Worm (Caenorhabditis elegans): ENCODE results near the gene F32D8.2.

Gene F32D8.2

ce11 chrV:10874938-10875599, 8.5 kb upstream of the F32D8.2 start:
- TF ChIP-seq unc-55 (GFP tag; optimal IDR thresholded peaks at IDR 0.05) = no peak
- TF ChIP-seq unc-42 (tag; optimal IDR thresholded peaks at IDR 0.05) = peak; percentile 90

ce11 chrV:10876512-10876911, 7.1 kb upstream of the F32D8.2 start:
- TF ChIP-seq fkh-6 (tag; optimal IDR thresholded peaks at IDR 0.05) (no peak), ceh-2 (tag; optimal IDR thresholded peaks at IDR 0.05) (no peak), T23F11.4 (GFP tag; optimal IDR thresholded peaks at IDR 0.05) (no peak), ceh-9 (tag; optimal IDR thresholded peaks at IDR 0.05) (no peak), madf-2 (tag; optimal IDR thresholded peaks at IDR 0.05) (no peak), C08G9.2 (tag; optimal IDR thresholded peaks at IDR 0.05) (no peak), pag-3 (tag; optimal IDR thresholded peaks at IDR 0.05; ENCODE audit: borderline replicate concordance) (no peak), nhr-11 (tag; optimal IDR thresholded peaks at IDR 0.05) (no peak), elt-2 (tag; optimal IDR thresholded peaks at IDR 0.05) (no peak), ceh-34 (tag; optimal IDR thresholded peaks at IDR 0.05) (no peak), pha-2 (tag; optimal IDR thresholded peaks at IDR 0.05) (no peak), pha-4 (tag; optimal IDR thresholded peaks at IDR 0.05) (no peak), Y22D7AL.16 (tag; optimal IDR thresholded peaks at IDR 0.05) (no peak), elt-4 (tag; optimal IDR thresholded peaks at IDR 0.05) (no peak), unc-86 (tag; optimal IDR thresholded peaks at IDR 0.05) (no peak), odd-2 (tag; optimal IDR thresholded peaks at IDR 0.05) (no peak), nfya-1 (tag; optimal IDR thresholded peaks at IDR 0.05) (no peak), hlh-8 (tag; optimal IDR thresholded peaks at IDR 0.05) (no peak)

- no peak for TF ChIP-seq ceh-31 (tag; optimal IDR thresholded peaks at IDR 0.05)
- TF ChIP-seq elt-2 (tag; optimal IDR thresholded peaks at IDR 0.05) = peak; percentile 76
Observed at ce11 chrV:10877808-10878600, 5.6 kb upstream of the F32D8.2 start.

- no peak for TF ChIP-seq pat-9 (tag; optimal IDR thresholded peaks at IDR 0.05)
- TF ChIP-seq nfya-1 (tag; optimal IDR thresholded peaks at IDR 0.05) = no peak
- peak; percentile 26 for TF ChIP-seq ceh-31 (tag; optimal IDR thresholded peaks at IDR 0.05)
- no peak for TF ChIP-seq syd-9 (tag; optimal IDR thresholded peaks at IDR 0.05)
- TF ChIP-seq unc-42 (tag; optimal IDR thresholded peaks at IDR 0.05) = peak; percentile 85
- no peak for TF ChIP-seq sox-4 (tag; optimal IDR thresholded peaks at IDR 0.05)
- TF ChIP-seq fkh-6 (tag; optimal IDR thresholded peaks at IDR 0.05) = no peak
- no peak for TF ChIP-seq rnt-1 (tag; optimal IDR thresholded peaks at IDR 0.05)
- no peak for TF ChIP-seq hlh-8 (tag; optimal IDR thresholded peaks at IDR 0.05)
- TF ChIP-seq ets-4 (tag; optimal IDR thresholded peaks at IDR 0.05) = no peak
- no peak for TF ChIP-seq ttx-3 (tag; optimal IDR thresholded peaks at IDR 0.05)
- TF ChIP-seq ceh-22 (tag; optimal IDR thresholded peaks at IDR 0.05) = no peak
- no peak for TF ChIP-seq elt-4 (tag; optimal IDR thresholded peaks at IDR 0.05)
- TF ChIP-seq nhr-11 (tag; optimal IDR thresholded peaks at IDR 0.05) = no peak
- no peak for TF ChIP-seq ceh-24 (tag; optimal IDR thresholded peaks at IDR 0.05)
- no peak for TF ChIP-seq nhr-232 (tag; optimal IDR thresholded peaks at IDR 0.05)
Observed at ce11 chrV:10880138-10880882, 3.3 kb upstream of the F32D8.2 start, which contains the start of gene F32D8.1. Gene F32D8.1, plus strand, starts transcription at chrV:10880832.

ce11 chrV:10886405-10886887, 2.9 kb downstream of the F32D8.2 start, which contains the start of gene F32D8.3:
Gene F32D8.3, plus strand, starts transcription at chrV:10886837.
- TF ChIP-seq ceh-2 (tag; optimal IDR thresholded peaks at IDR 0.05) (no peak), ceh-34 (tag; optimal IDR thresholded peaks at IDR 0.05) (no peak), lin-11 (tag; optimal IDR thresholded peaks at IDR 0.05) (no peak), ceh-22 (tag; optimal IDR thresholded peaks at IDR 0.05) (no peak), rnt-1 (tag; optimal IDR thresholded peaks at IDR 0.05) (no peak), Y22D7AL.16 (tag; optimal IDR thresholded peaks at IDR 0.05) (no peak), tbx-2 (tag; optimal IDR thresholded peaks at IDR 0.05) (no peak), fkh-10 (GFP tag; optimal IDR thresholded peaks at IDR 0.05) (no peak), tbx-7 (tag; optimal IDR thresholded peaks at IDR 0.05) (no peak), C38D4.7 (GFP tag; optimal IDR thresholded peaks at IDR 0.05) (no peak), pat-9 (tag; optimal IDR thresholded peaks at IDR 0.05) (no peak), che-1 (tag; optimal IDR thresholded peaks at IDR 0.05) (no peak), madf-2 (tag; optimal IDR thresholded peaks at IDR 0.05) (no peak), pha-4 (tag; optimal IDR thresholded peaks at IDR 0.05) (no peak), K02D7.2 (tag; optimal IDR thresholded peaks at IDR 0.05) (no peak), hlh-15 (tag; optimal IDR thresholded peaks at IDR 0.05) (no peak), ceh-14 (tag; optimal IDR thresholded peaks at IDR 0.05) (no peak), fax-1 (tag; optimal IDR thresholded peaks at IDR 0.05) (no peak)
